Fruit fly (Drosophila melanogaster): ENCODE measurements around the gene CG15864.

The CG15864 gene

dm6 chr3R:8239472-8240301 lies 8.6 kb upstream of the CG15864 start (continued):
- no peak for TF ChIP-seq CG1832 (GFP tag; optimal IDR thresholded peaks at IDR 0.05)
- TF ChIP-seq sna (GFP tag; IDR thresholded peaks at IDR 0.05; ENCODE audit: partially characterized antibody) = no peak
- TF ChIP-seq chif (GFP tag; optimal IDR thresholded peaks at IDR 0.05) = peak; percentile 73 to 75
- TF ChIP-seq CG7839 (tag; optimal IDR thresholded peaks at IDR 0.05) = peak; percentile 94
- no peak for TF ChIP-seq h (optimal IDR thresholded peaks at IDR 0.05)
- peak; percentile 60; the same call in 1 of the 3 replicates for TF ChIP-seq otp (GFP tag; IDR thresholded peaks at IDR 0.05)
- TF ChIP-seq CG1602 (GFP tag; optimal IDR thresholded peaks at IDR 0.05) = peak; percentile 79
- TF ChIP-seq CG12104 (GFP tag; optimal IDR thresholded peaks at IDR 0.05) = peak; percentile 96
- peak; percentile 69 for TF ChIP-seq slou (GFP tag; optimal IDR thresholded peaks at IDR 0.05)
- no peak for TF ChIP-seq cad (GFP tag; optimal IDR thresholded peaks at IDR 0.05)
- peak; percentile 93 for TF ChIP-seq CG15269 (tag; optimal IDR thresholded peaks at IDR 0.05)
- TF ChIP-seq CG2202 (tag; optimal IDR thresholded peaks at IDR 0.05) = peak; percentile 51
- peak; percentile 48 for TF ChIP-seq her (GFP tag; optimal IDR thresholded peaks at IDR 0.05)
- TF ChIP-seq Trl (optimal IDR thresholded peaks at IDR 0.05) = no peak
- peak; percentile 75 for TF ChIP-seq Trl (GFP tag; optimal IDR thresholded peaks at IDR 0.05)
- peak; percentile 87 for TF ChIP-seq sqz (GFP tag; optimal IDR thresholded peaks at IDR 0.05)
- TF ChIP-seq CG7786 (GFP tag; optimal IDR thresholded peaks at IDR 0.05) = peak; percentile 62
- TF ChIP-seq ssp (GFP tag; IDR thresholded peaks at IDR 0.05) = peak; percentile 55
- TF ChIP-seq Mad (GFP tag; optimal IDR thresholded peaks at IDR 0.05) = peak; percentile 72
- TF ChIP-seq Six4 (GFP tag; optimal IDR thresholded peaks at IDR 0.05) = peak; percentile 67
- TF ChIP-seq hth (optimal IDR thresholded peaks at IDR 0.05) = no peak
- TF ChIP-seq CG3163 (GFP tag; optimal IDR thresholded peaks at IDR 0.05) = peak; percentile 30
- peak; percentile 50 for TF ChIP-seq jing (GFP tag; optimal IDR thresholded peaks at IDR 0.05)
- peak; percentile 94 for TF ChIP-seq BtbVII (GFP tag; optimal IDR thresholded peaks at IDR 0.05)
- peak; percentile 1 for TF ChIP-seq BEAF-32 (GFP tag; optimal IDR thresholded peaks at IDR 0.05)
- TF ChIP-seq CG16779 (GFP tag; IDR thresholded peaks at IDR 0.05) = peak; percentile 48; the same call in 1 of the 2 replicates
- no peak for TF ChIP-seq CG2199 (GFP tag; IDR thresholded peaks at IDR 0.05)
- TF ChIP-seq CG6254 (GFP tag; optimal IDR thresholded peaks at IDR 0.05) = peak; percentile 79
- TF ChIP-seq CG14965 (GFP tag; optimal IDR thresholded peaks at IDR 0.05; ENCODE audit: borderline replicate concordance) = no peak
- TF ChIP-seq CG12391 (tag; optimal IDR thresholded peaks at IDR 0.05) = peak; percentile 94
- no peak for TF ChIP-seq Bgb (GFP tag; IDR thresholded peaks at IDR 0.05; ENCODE audit: partially characterized antibody)
- peak; percentile 41 for TF ChIP-seq btn (GFP tag; optimal IDR thresholded peaks at IDR 0.05)
- peak; percentile 80 for TF ChIP-seq CG3407 (GFP tag; optimal IDR thresholded peaks at IDR 0.05)
- peak; percentile 76; the same call in 1 of the 3 replicates for TF ChIP-seq zfh1 (GFP tag; IDR thresholded peaks at IDR 0.05)
- no peak for TF ChIP-seq CG6791 (GFP tag; IDR thresholded peaks at IDR 0.05; ENCODE audit: partially characterized antibody)
- TF ChIP-seq Dp (GFP tag; optimal IDR thresholded peaks at IDR 0.05) = no peak
- TF ChIP-seq Stat92E (GFP tag; optimal IDR thresholded peaks at IDR 0.05) = no peak
- peak; percentile 53 for TF ChIP-seq Atf3 (GFP tag; optimal IDR thresholded peaks at IDR 0.05)
- TF ChIP-seq CG34224 (GFP tag; IDR thresholded peaks at IDR 0.05; ENCODE audit: partially characterized antibody) = no peak
- peak; percentile 66 for TF ChIP-seq zen (tag; optimal IDR thresholded peaks at IDR 0.05)
- no peak for TF ChIP-seq mirr (GFP tag; optimal IDR thresholded peaks at IDR 0.05)
- peak; percentile 66 for TF ChIP-seq stc (GFP tag; IDR thresholded peaks at IDR 0.05)
- no peak for TF ChIP-seq repo (GFP tag; optimal IDR thresholded peaks at IDR 0.05)
- TF ChIP-seq CG12942 (GFP tag; optimal IDR thresholded peaks at IDR 0.05) = peak; percentile 65
- no peak for TF ChIP-seq Dip2 (GFP tag; IDR thresholded peaks at IDR 0.05)
- no peak for TF ChIP-seq HLHmδ (GFP tag; optimal IDR thresholded peaks at IDR 0.05)
- peak; percentile 72 for TF ChIP-seq salm (tag; optimal IDR thresholded peaks at IDR 0.05)
- TF ChIP-seq cg (GFP tag; optimal IDR thresholded peaks at IDR 0.05) = peak; percentile 70
- no peak for TF ChIP-seq zen2 (GFP tag; IDR thresholded peaks at IDR 0.05; ENCODE audit: partially characterized antibody)
